Fruit fly (Drosophila melanogaster) whole organism, embryonic: ENCODE measurements around the gene Hrd3.
A peak's percentile ranks its signal among the peaks of the same experiment; 100 is the strongest.

Experiments
- Atf-2 ChIP-seq: fragments of 200-800 bp; sonication (Bioruptor generic); optimal IDR thresholded peaks from 2 replicates; lab custom pipeline; 2016; ENCODE audit warnings: missing biosample characterization, missing genetic modification characterization
- Atf3 ChIP-seq: fragments of 200-800 bp; sonication (Bioruptor generic); optimal IDR thresholded peaks from 3 replicates; lab custom pipeline; 2016; ENCODE audit warnings: missing biosample characterization, missing genetic modification characterization
- CG10979 ChIP-seq: fragments of 200-800 bp; sonication (Bioruptor generic); optimal IDR thresholded peaks from 2 replicates; lab custom pipeline; 2018; ENCODE audit warnings: missing biosample characterization, mild to moderate bottlenecking, missing genetic modification characterization, moderate library complexity
- CG11696 ChIP-seq: fragments of 200-800 bp; sonication (Bioruptor generic); IDR thresholded peaks from 2 replicates; pipeline ENCODE4 v1.3.6; 2022; ENCODE audit warnings: missing biosample characterization, missing genetic modification characterization
- CG12071 ChIP-seq: fragments of 200-800 bp; sonication (Bioruptor generic); optimal IDR thresholded peaks from 3 replicates; lab custom pipeline; 2018; ENCODE audit warnings: missing biosample characterization, mild to moderate bottlenecking, missing genetic modification characterization
- CG12219 ChIP-seq: fragments of 200-800 bp; sonication (Bioruptor generic); optimal IDR thresholded peaks from 3 replicates; lab custom pipeline; 2018; ENCODE audit warnings: missing biosample characterization, mild to moderate bottlenecking, missing genetic modification characterization
- CG12744 ChIP-seq: fragments of 200-800 bp; sonication (Bioruptor generic); optimal IDR thresholded peaks from 2 replicates; lab custom pipeline; 2016; ENCODE audit warnings: missing biosample characterization, missing genetic modification characterization
- CG14050 ChIP-seq: fragments of 200-800 bp; sonication (Bioruptor generic); IDR thresholded peaks from 3 replicates; pipeline ENCODE4 v1.3.6; 2022; ENCODE audit warnings: missing biosample characterization, missing genetic modification characterization
- CG14965 ChIP-seq: fragments of 200-800 bp; sonication (Bioruptor generic); optimal IDR thresholded peaks from 2 replicates; lab custom pipeline; 2016; ENCODE audit warnings: missing biosample characterization, missing genetic modification characterization, borderline replicate concordance
- CG15514 ChIP-seq: fragments of 200-800 bp; sonication (Bioruptor generic); optimal IDR thresholded peaks from 3 replicates; lab custom pipeline; 2017; ENCODE audit warnings: missing biosample characterization, missing genetic modification characterization, mild to moderate bottlenecking, moderate library complexity, missing genetic modification reagents
- CG16815 ChIP-seq: fragments of 200-800 bp; sonication (Bioruptor generic); optimal IDR thresholded peaks from 3 replicates; lab custom pipeline; 2017; ENCODE audit warnings: missing biosample characterization, mild to moderate bottlenecking, missing genetic modification characterization
- CG17328 ChIP-seq: fragments of 200-800 bp; sonication (Bioruptor generic); IDR thresholded peaks from 2 replicates; pipeline ENCODE4 v1.3.6; 2022; ENCODE audit warnings: missing biosample characterization, missing genetic modification characterization
- CG18011 ChIP-seq: fragments of 200-800 bp; sonication (Bioruptor generic); optimal IDR thresholded peaks from 2 replicates; lab custom pipeline; 2017; ENCODE audit warnings: missing biosample characterization, missing genetic modification characterization, mild to moderate bottlenecking, moderate library complexity, missing genotype
- CG2678 ChIP-seq: fragments of 200-800 bp; sonication (Bioruptor generic); optimal IDR thresholded peaks from 3 replicates; lab custom pipeline; 2019; ENCODE audit warnings: missing biosample characterization, mild to moderate bottlenecking, missing genetic modification characterization, moderate library complexity
- CG3065 ChIP-seq: fragments of 200-800 bp; sonication (Bioruptor generic); optimal IDR thresholded peaks from 2 replicates; lab custom pipeline; 2016; ENCODE audit warnings: missing biosample characterization, missing genetic modification characterization
- CG34376 ChIP-seq: fragments of 200-800 bp; sonication (Bioruptor generic); optimal IDR thresholded peaks from 2 replicates; lab custom pipeline; 2018; ENCODE audit warnings: missing biosample characterization, mild to moderate bottlenecking, missing genetic modification characterization
- CG34422 ChIP-seq: fragments of 200-800 bp; sonication (Bioruptor generic); IDR thresholded peaks from 3 replicates; pipeline ENCODE4 v1.3.6; 2022; ENCODE audit warnings: missing biosample characterization, missing genetic modification characterization
- CG4328 ChIP-seq: fragments of 200-800 bp; sonication (Bioruptor generic); optimal IDR thresholded peaks from 3 replicates; lab custom pipeline; 2017; ENCODE audit warnings: missing biosample characterization, missing genetic modification reagents, missing genetic modification characterization
- CG7928 ChIP-seq: fragments of 200-800 bp; sonication (Bioruptor generic); optimal IDR thresholded peaks from 2 replicates; lab custom pipeline; 2017; ENCODE audit warnings: missing biosample characterization, mild to moderate bottlenecking, missing genetic modification characterization
- CG7963 ChIP-seq: fragments of 200-800 bp; sonication (Bioruptor generic); IDR thresholded peaks from 3 replicates; pipeline ENCODE4 v1.3.6; 2022; ENCODE audit warnings: missing biosample characterization, missing genetic modification characterization; ENCODE audit not compliant: partially characterized antibody
- Doc3 ChIP-seq: fragments of 200-800 bp; sonication (Bioruptor generic); IDR thresholded peaks from 3 replicates; pipeline ENCODE4 v1.3.6; 2022; ENCODE audit warnings: missing biosample characterization, missing genetic modification characterization; ENCODE audit not compliant: partially characterized antibody
- HHEX ChIP-seq: fragments of 200-800 bp; sonication (Bioruptor generic); optimal IDR thresholded peaks from 3 replicates; lab custom pipeline; 2017; ENCODE audit warnings: missing biosample characterization, mild to moderate bottlenecking, missing genetic modification characterization, missing genetic modification reagents
- HLH4C ChIP-seq: fragments of 200-800 bp; sonication (Bioruptor generic); IDR thresholded peaks from 3 replicates; pipeline ENCODE4 v1.3.6; 2022; ENCODE audit warnings: missing biosample characterization, missing genetic modification characterization; ENCODE audit not compliant: partially characterized antibody
- Hmr ChIP-seq: fragments of 200-800 bp; sonication (Bioruptor generic); optimal IDR thresholded peaks from 3 replicates; lab custom pipeline; 2017; ENCODE audit warnings: mild to moderate bottlenecking, missing biosample characterization, missing genetic modification reagents, missing genetic modification characterization
- Hr39 ChIP-seq: fragments of >200 bp; optimal IDR thresholded peaks from 2 replicates; lab custom pipeline; 2017
- Hsf ChIP-seq: fragments of 200-800 bp; sonication (Bioruptor generic); optimal IDR thresholded peaks from 3 replicates; lab custom pipeline; 2016; ENCODE audit warnings: missing biosample characterization, missing genetic modification characterization
- Max ChIP-seq: fragments of 200-800 bp; sonication (Bioruptor generic); optimal IDR thresholded peaks from 2 replicates; lab custom pipeline; 2016; ENCODE audit warnings: missing biosample characterization, mild to moderate bottlenecking, missing genetic modification characterization
- Med ChIP-seq: fragments of 200-800 bp; sonication (Bioruptor generic); peaks from one replicate; lab custom pipeline; 2016; ENCODE audit warnings: missing biosample characterization, missing genetic modification characterization, mild to moderate bottlenecking, inconsistent platforms, moderate library complexity
- Meics ChIP-seq: fragments of 200-800 bp; sonication (Bioruptor generic); optimal IDR thresholded peaks from 2 replicates; lab custom pipeline; 2017; ENCODE audit warnings: missing biosample characterization, mild to moderate bottlenecking, missing genetic modification characterization
- TFAM ChIP-seq: fragments of 200-800 bp; sonication (Bioruptor generic); optimal IDR thresholded peaks from 2 replicates; lab custom pipeline; 2017; ENCODE audit warnings: missing biosample characterization, missing genetic modification characterization, inconsistent platforms
- Xbp1 ChIP-seq: fragments of 200-800 bp; sonication (Bioruptor generic); optimal IDR thresholded peaks from 3 replicates; lab custom pipeline; 2016; ENCODE audit warnings: missing biosample characterization, mild to moderate bottlenecking, missing genetic modification characterization
- br ChIP-seq: fragments of >200 bp; optimal IDR thresholded peaks from 2 replicates; lab custom pipeline; 2017
- croc ChIP-seq: fragments of 200-800 bp; sonication (Bioruptor generic); conservative IDR thresholded peaks from 3 replicates; pipeline ENCODE4 v1.3.6; 2022; ENCODE audit warnings: missing biosample characterization, missing genetic modification characterization
- dpn ChIP-seq, 2 experiments: fragments of 200-800 bp; sonication (Bioruptor generic); optimal IDR thresholded peaks; 3 replicates each; lab custom pipeline; 2016; ENCODE audit warnings: missing biosample characterization in 2 of 2, missing genetic modification characterization in 2 of 2
- fu2 ChIP-seq: fragments of 200-800 bp; sonication (Bioruptor generic); optimal IDR thresholded peaks from 2 replicates; lab custom pipeline; 2016; ENCODE audit warnings: missing biosample characterization, missing genetic modification characterization
- gsb-n ChIP-seq: fragments of 200-800 bp; sonication (Bioruptor generic); optimal IDR thresholded peaks from 3 replicates; lab custom pipeline; 2018; ENCODE audit warnings: missing biosample characterization, mild to moderate bottlenecking, missing genetic modification characterization
- hkb ChIP-seq, 2 experiments: fragments of 200-800 bp in 1 of 2; fragments of >200 bp in 1 of 2; sonication (Bioruptor generic) in 1 of 2; IDR thresholded peaks in 1 of 2; optimal IDR thresholded peaks in 1 of 2; 2 replicates each; pipeline versions ENCODE4 v1.3.6 to Lab custom; 2017 to 2022; ENCODE audit warnings: missing biosample characterization in 1 of 2, missing genetic modification characterization in 1 of 2
- jumu ChIP-seq: fragments of 200-800 bp; sonication (Bioruptor generic); optimal IDR thresholded peaks from 3 replicates; lab custom pipeline; 2016; ENCODE audit warnings: missing biosample characterization, missing genetic modification characterization
- kay ChIP-seq: fragments of 200-800 bp; sonication (Bioruptor generic); optimal IDR thresholded peaks from 2 replicates; lab custom pipeline; 2016; ENCODE audit warnings: missing biosample characterization, missing genetic modification characterization
- lab ChIP-seq: fragments of 200-800 bp; sonication (Bioruptor generic); optimal IDR thresholded peaks from 3 replicates; lab custom pipeline; 2017; ENCODE audit warnings: missing biosample characterization, missing genetic modification characterization, mild to moderate bottlenecking, moderate library complexity, missing genetic modification reagents
- lbe ChIP-seq: fragments of 200-800 bp; sonication (Bioruptor generic); optimal IDR thresholded peaks from 2 replicates; lab custom pipeline; 2016; ENCODE audit warnings: missing biosample characterization, mild to moderate bottlenecking, missing genetic modification characterization
- lilli ChIP-seq: fragments of 200-800 bp; sonication (Bioruptor generic); optimal IDR thresholded peaks from 3 replicates; lab custom pipeline; 2016; ENCODE audit warnings: missing biosample characterization, missing genetic modification characterization
- lmd ChIP-seq: fragments of 200-800 bp; sonication (Bioruptor generic); IDR thresholded peaks from 2 replicates; pipeline ENCODE4 v1.3.6; 2022; ENCODE audit warnings: missing biosample characterization, missing genetic modification characterization
- nau ChIP-seq: fragments of 200-800 bp; sonication (Bioruptor generic); optimal IDR thresholded peaks from 3 replicates; lab custom pipeline; 2017; ENCODE audit warnings: missing biosample characterization, mild to moderate bottlenecking, missing genetic modification characterization, missing genetic modification reagents
- nom ChIP-seq: fragments of 200-800 bp; sonication (Bioruptor generic); optimal IDR thresholded peaks from 2 replicates; lab custom pipeline; 2017; ENCODE audit warnings: missing biosample characterization, missing genetic modification characterization, mild to moderate bottlenecking, moderate library complexity, missing genetic modification reagents
- pho ChIP-seq: fragments of 200-800 bp; sonication (Bioruptor generic); optimal IDR thresholded peaks from 2 replicates; lab custom pipeline; 2016; ENCODE audit warnings: missing biosample characterization, missing genetic modification characterization
- shn ChIP-seq: fragments of 200-800 bp; sonication (Bioruptor generic); optimal IDR thresholded peaks from 3 replicates; lab custom pipeline; 2016; ENCODE audit warnings: missing biosample characterization, missing genetic modification characterization
- sob ChIP-seq: fragments of 200-800 bp; sonication (Bioruptor generic); IDR thresholded peaks from 2 replicates; pipeline ENCODE4 v1.3.6; 2022; ENCODE audit warnings: missing biosample characterization, missing genetic modification characterization
- unc-4 ChIP-seq: fragments of 200-800 bp; sonication (Bioruptor generic); IDR thresholded peaks from 2 replicates; pipeline ENCODE4 v1.3.6; 2022; ENCODE audit warnings: missing biosample characterization, missing genetic modification characterization; ENCODE audit not compliant: partially characterized antibody
- zen ChIP-seq: fragments of 200-800 bp; sonication (Bioruptor generic); optimal IDR thresholded peaks from 3 replicates; lab custom pipeline; 2018; ENCODE audit warnings: missing biosample characterization, mild to moderate bottlenecking, missing genetic modification characterization, moderate library complexity

Hrd3 gene

DNA sequence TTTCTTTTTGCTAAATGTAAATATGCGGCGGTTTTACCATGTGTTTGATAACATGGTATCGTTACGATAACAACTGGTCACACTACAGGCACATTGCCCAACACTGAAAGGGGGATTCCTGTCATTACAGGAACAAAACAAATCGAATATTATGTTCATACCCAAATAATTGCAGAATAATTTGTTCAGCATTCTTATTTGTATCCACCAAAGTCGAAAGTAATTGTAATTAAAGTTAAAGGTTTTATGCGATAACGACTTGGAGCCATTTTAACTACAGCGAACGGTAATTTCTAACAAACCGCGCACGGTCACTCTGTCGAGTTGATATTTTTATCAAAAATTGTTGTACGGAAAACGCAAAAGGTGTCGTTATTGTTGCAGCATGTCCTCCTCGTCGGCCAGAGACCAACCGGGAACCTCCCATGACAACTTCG is 9.1 kb upstream of the Hrd3 start, which contains the start of the genes CG10214 and CG10375 (continued):
- TF ChIP-seq CG12219 (GFP tag; lab: Kevin White, UChicago) (peak; percentile 27), lmd (GFP tag; lab: Robert Waterston, UW) (peak; percentile 65), Max (GFP tag; lab: Kevin White, UChicago) (peak; percentile 94), lbe (GFP tag; lab: Kevin White, UChicago) (peak; percentile 69), dpn (GFP tag; optimal IDR thresholded peaks at IDR 0.05; lab: Kevin White, UChicago) (peak; percentile 82 to 86), br (lab: Kevin White, UChicago) (no peak), CG14965 (GFP tag; lab: Kevin White, UChicago) (no peak), zen (tag; lab: Kevin White, UChicago) (peak; percentile 78), sob (GFP tag; lab: Robert Waterston, UW) (peak; percentile 73; the same call in 1 of the 2 replicates), Med (GFP tag; lab: Kevin White, UChicago) (peak; percentile 98), Hr39 (no peak), CG34376 (peak; percentile 67), CG34422 (peak; percentile 34; the same call in 1 of the 3 replicates), TFAM (no peak), hkb (optimal IDR thresholded peaks at IDR 0.05; lab: Kevin White, UChicago) (peak; percentile 49), hkb (GFP tag; IDR thresholded peaks at IDR 0.05; lab: Robert Waterston, UW) (peak; percentile 68), CG16815 (GFP tag; lab: Kevin White, UChicago) (peak; percentile 20), CG12071 (GFP tag; lab: Kevin White, UChicago) (peak; percentile 11), CG15514 (peak; percentile 72), kay (GFP tag; lab: Kevin White, UChicago) (peak; percentile 47), shn (peak; percentile 83), CG17328 (GFP tag; lab: Robert Waterston, UW) (peak; percentile 67), Xbp1 (GFP tag; lab: Kevin White, UChicago) (peak; percentile 83), CG4328 (peak; percentile 42), Hmr (GFP tag; lab: Kevin White, UChicago) (peak; percentile 83), Doc3 (GFP tag; lab: Robert Waterston, UW) (0 out of 3 replicates have a peak, but pooled peaks have one; percentile 27), CG10979 (tag; lab: Kevin White, UChicago) (peak; percentile 64), nau (no peak), Meics (GFP tag; lab: Kevin White, UChicago) (peak; percentile 76), fu2 (peak; percentile 79), CG18011 (peak; percentile 8), CG7928 (GFP tag; lab: Kevin White, UChicago) (peak; percentile 11), lilli (GFP tag; lab: Kevin White, UChicago) (peak; percentile 90), CG3065 (GFP tag; lab: Kevin White, UChicago) (peak; percentile 54), pho (peak; percentile 81), gsb-n (tag; lab: Kevin White, UChicago) (peak; percentile 50), jumu (GFP tag; lab: Kevin White, UChicago) (peak; percentile 84), CG11696 (no peak), Hsf (GFP tag; lab: Kevin White, UChicago) (peak; percentile 87), unc-4 (peak; percentile 58; the same call in 1 of the 2 replicates), nom (GFP tag; lab: Kevin White, UChicago) (peak; percentile 44), CG2678 (peak; percentile 74), HLH4C (GFP tag; lab: Robert Waterston, UW) (no peak; the same call in 2 of the 3 replicates), lab (GFP tag; lab: Kevin White, UChicago) (peak; percentile 70), Atf3 (GFP tag; lab: Kevin White, UChicago) (peak; percentile 48), Atf-2 (GFP tag; lab: Kevin White, UChicago) (peak; percentile 10), CG12744 (peak; percentile 1), croc (GFP tag; lab: Robert Waterston, UW) (no peak), CG14050 (GFP tag; lab: Robert Waterston, UW) (no peak), HHEX (GFP tag; lab: Kevin White, UChicago) (peak; percentile 66), CG7963 (GFP tag; lab: Robert Waterston, UW) (no peak)
